Fruit fly (Drosophila melanogaster) whole organism, embryonic: ENCODE data around the gene ATPsyngamma.

ENCODE experiments used
- CG10431 ChIP-seq: fragments of 200-800 bp; sonication (Bioruptor generic); optimal IDR thresholded peaks from 3 replicates; lab custom pipeline; 2018; ENCODE audit warnings: missing biosample characterization, mild to moderate bottlenecking, missing genetic modification characterization
- CG11695 ChIP-seq: fragments of 200-800 bp; sonication (Bioruptor generic); IDR thresholded peaks from 3 replicates; pipeline ENCODE4 v1.3.6; 2022; ENCODE audit warnings: missing biosample characterization, missing genetic modification characterization
- CG12299 ChIP-seq: fragments of 200-800 bp; sonication (Bioruptor generic); optimal IDR thresholded peaks from 2 replicates; lab custom pipeline; 2018; ENCODE audit warnings: missing biosample characterization, mild to moderate bottlenecking, missing genetic modification characterization
- CG13287 ChIP-seq: fragments of 200-800 bp; sonication (Bioruptor generic); IDR thresholded peaks from 2 replicates; pipeline ENCODE4 v1.3.6; 2022; ENCODE audit warnings: missing biosample characterization, missing genetic modification characterization; ENCODE audit not compliant: partially characterized antibody
- CG17802 ChIP-seq: fragments of 200-800 bp; sonication (Bioruptor generic); optimal IDR thresholded peaks from 2 replicates; lab custom pipeline; 2018; ENCODE audit warnings: missing biosample characterization, mild to moderate bottlenecking, missing genetic modification characterization, moderate library complexity
- CG17912 ChIP-seq: fragments of 200-800 bp; sonication (Bioruptor generic); optimal IDR thresholded peaks from 2 replicates; lab custom pipeline; 2018; ENCODE audit warnings: missing biosample characterization, mild to moderate bottlenecking, missing genetic modification characterization
- CG3065 ChIP-seq: fragments of 200-800 bp; sonication (Bioruptor generic); optimal IDR thresholded peaks from 2 replicates; lab custom pipeline; 2016; ENCODE audit warnings: missing biosample characterization, missing genetic modification characterization
- CG6854 ChIP-seq: fragments of 200-800 bp; sonication (Bioruptor generic); optimal IDR thresholded peaks from 3 replicates; lab custom pipeline; 2017; ENCODE audit warnings: missing biosample characterization, mild to moderate bottlenecking, missing genetic modification characterization
- Chrac-16 ChIP-seq: fragments of 200-800 bp; sonication (Bioruptor generic); optimal IDR thresholded peaks from 3 replicates; lab custom pipeline; 2016; ENCODE audit warnings: missing biosample characterization, missing genetic modification characterization
- CkIIα-i1 ChIP-seq: fragments of 200-800 bp; sonication (Bioruptor generic); IDR thresholded peaks from 2 replicates; pipeline ENCODE4 v1.3.6; 2022; ENCODE audit warnings: missing biosample characterization, missing genetic modification characterization
- CrebB ChIP-seq: fragments of 200-800 bp; sonication (Bioruptor generic); optimal IDR thresholded peaks from 3 replicates; lab custom pipeline; 2018; ENCODE audit warnings: missing biosample characterization, mild to moderate bottlenecking, missing genetic modification characterization
- D ChIP-seq, 2 experiments: fragments of 200-800 bp in 1 of 2; fragments of >200 bp in 1 of 2; sonication (Bioruptor generic) in 1 of 2; optimal IDR thresholded peaks; 2 replicates in 1 of 2; 3 replicates in 1 of 2; lab custom pipeline; 2017; ENCODE audit warnings: mild to moderate bottlenecking in 1 of 2, missing biosample characterization in 1 of 2, missing genetic modification characterization in 1 of 2, missing genetic modification reagents in 1 of 2
- Dip3 ChIP-seq: fragments of 200-800 bp; sonication (Bioruptor generic); optimal IDR thresholded peaks from 3 replicates; lab custom pipeline; 2016; ENCODE audit warnings: missing biosample characterization, missing genetic modification characterization
- E2f2 ChIP-seq: fragments of 200-800 bp; sonication (Bioruptor generic); IDR thresholded peaks from 2 replicates; pipeline ENCODE4 v1.3.6; 2022; ENCODE audit warnings: missing biosample characterization, missing genetic modification characterization
- Eip74EF ChIP-seq, 2 experiments: fragments of 200-800 bp in 1 of 2; fragments of >200 bp in 1 of 2; sonication (Bioruptor generic) in 1 of 2; optimal IDR thresholded peaks; 2 replicates each; lab custom pipeline; 2017 to 2019; ENCODE audit warnings: missing biosample characterization in 2 of 2, missing genetic modification characterization in 2 of 2, mild to moderate bottlenecking in 1 of 2, moderate library complexity in 1 of 2
- H15 ChIP-seq: fragments of 200-800 bp; sonication (Bioruptor generic); IDR thresholded peaks from 3 replicates; pipeline ENCODE4 v1.3.6; 2022; ENCODE audit warnings: missing biosample characterization, missing genetic modification characterization
- Hr39 ChIP-seq: fragments of >200 bp; optimal IDR thresholded peaks from 2 replicates; lab custom pipeline; 2017
- Hr51 ChIP-seq, 2 experiments: fragments of 200-800 bp; sonication (Bioruptor generic); optimal IDR thresholded peaks; 2 replicates in 1 of 2; 3 replicates in 1 of 2; lab custom pipeline; 2016 to 2018; ENCODE audit warnings: missing biosample characterization in 2 of 2, missing genetic modification characterization in 2 of 2, mild to moderate bottlenecking in 1 of 2, moderate library complexity in 1 of 2
- Mes4 ChIP-seq: fragments of 200-800 bp; sonication (Bioruptor generic); optimal IDR thresholded peaks from 2 replicates; lab custom pipeline; 2016; ENCODE audit warnings: missing biosample characterization, missing genetic modification characterization
- Myb ChIP-seq: fragments of 200-800 bp; sonication (Bioruptor generic); optimal IDR thresholded peaks from 2 replicates; lab custom pipeline; 2016; ENCODE audit warnings: missing biosample characterization, missing genetic modification characterization
- NC2α ChIP-seq: fragments of 200-800 bp; sonication (Bioruptor generic); optimal IDR thresholded peaks from 2 replicates; lab custom pipeline; 2016; ENCODE audit warnings: missing biosample characterization, missing genetic modification characterization
- NFAT ChIP-seq: fragments of 200-800 bp; sonication (Bioruptor generic); IDR thresholded peaks from 2 replicates; pipeline ENCODE4 v1.3.6; 2022; ENCODE audit warnings: missing biosample characterization, missing genetic modification characterization
- Neu2 ChIP-seq: fragments of 200-800 bp; sonication (Bioruptor generic); optimal IDR thresholded peaks from 3 replicates; lab custom pipeline; 2016; ENCODE audit warnings: missing biosample characterization, missing genetic modification characterization, borderline replicate concordance
- Nf-YA ChIP-seq: fragments of 200-800 bp; sonication (Bioruptor generic); IDR thresholded peaks from 2 replicates; pipeline ENCODE4 v1.3.6; 2022; ENCODE audit warnings: missing biosample characterization, missing genetic modification characterization
- NfI ChIP-seq: fragments of 200-800 bp; sonication (Bioruptor generic); optimal IDR thresholded peaks from 3 replicates; lab custom pipeline; 2018; ENCODE audit warnings: missing biosample characterization, mild to moderate bottlenecking, missing genetic modification characterization, moderate library complexity
- Rx ChIP-seq: fragments of 200-800 bp; sonication (Bioruptor generic); IDR thresholded peaks from 2 replicates; pipeline ENCODE4 v1.3.6; 2022; ENCODE audit warnings: missing biosample characterization, missing genetic modification characterization
- Side ChIP-seq: fragments of 200-800 bp; sonication (Bioruptor generic); optimal IDR thresholded peaks from 2 replicates; lab custom pipeline; 2016; ENCODE audit warnings: missing biosample characterization, missing genetic modification characterization
- Trl ChIP-seq, 3 experiments: fragments of >200 bp in 2 of 3; fragments of 200-800 bp in 1 of 3; sonication (Bioruptor generic) in 1 of 3; optimal IDR thresholded peaks; 2 replicates in 1 of 3; 3 replicates in 2 of 3; lab custom pipeline; 2016 to 2017; ENCODE audit warnings: missing biosample characterization in 1 of 3, missing genetic modification characterization in 1 of 3
- YL-1 ChIP-seq: fragments of 200-800 bp; sonication (Bioruptor generic); optimal IDR thresholded peaks from 3 replicates; lab custom pipeline; 2017; ENCODE audit warnings: missing biosample characterization, mild to moderate bottlenecking, missing genetic modification characterization
- ac ChIP-seq: fragments of 200-800 bp; sonication (Bioruptor generic); optimal IDR thresholded peaks from 3 replicates; lab custom pipeline; 2017; ENCODE audit warnings: missing biosample characterization, mild to moderate bottlenecking, missing genetic modification characterization
- al ChIP-seq: fragments of 200-800 bp; sonication (Bioruptor generic); IDR thresholded peaks from 2 replicates; pipeline ENCODE4 v1.3.6; 2022; ENCODE audit warnings: missing biosample characterization, missing genetic modification characterization
- bab2 ChIP-seq: fragments of 200-800 bp; sonication (Bioruptor generic); optimal IDR thresholded peaks from 2 replicates; lab custom pipeline; 2016; ENCODE audit warnings: missing biosample characterization, missing genetic modification characterization
- bigmax ChIP-seq: fragments of 200-800 bp; sonication (Bioruptor generic); optimal IDR thresholded peaks from 2 replicates; lab custom pipeline; 2018; ENCODE audit warnings: missing biosample characterization, mild to moderate bottlenecking, missing genetic modification characterization
- corto ChIP-seq: fragments of 200-800 bp; sonication (Bioruptor generic); optimal IDR thresholded peaks from 2 replicates; lab custom pipeline; 2016; ENCODE audit warnings: missing biosample characterization, mild to moderate bottlenecking, missing genetic modification characterization, moderate library complexity
- crc ChIP-seq: fragments of 200-800 bp; sonication (Bioruptor generic); optimal IDR thresholded peaks from 2 replicates; lab custom pipeline; 2016; ENCODE audit warnings: missing biosample characterization, missing genetic modification characterization
- danr ChIP-seq: fragments of 200-800 bp; sonication (Bioruptor generic); IDR thresholded peaks from 2 replicates; pipeline ENCODE4 v1.3.6; 2022; ENCODE audit warnings: missing biosample characterization, missing genetic modification characterization
- en ChIP-seq: fragments of 200-800 bp; sonication (Bioruptor generic); optimal IDR thresholded peaks from 2 replicates; lab custom pipeline; 2016; ENCODE audit warnings: missing biosample characterization, missing genetic modification characterization
- fd64A ChIP-seq: fragments of 200-800 bp; sonication (Bioruptor generic); optimal IDR thresholded peaks from 3 replicates; lab custom pipeline; 2018; ENCODE audit warnings: missing biosample characterization, mild to moderate bottlenecking, missing genetic modification characterization
- gfzf ChIP-seq: fragments of 200-800 bp; sonication (Bioruptor generic); optimal IDR thresholded peaks from 2 replicates; lab custom pipeline; 2016; ENCODE audit warnings: missing biosample characterization, mild to moderate bottlenecking, missing genetic modification characterization, moderate library complexity
- her ChIP-seq: fragments of 200-800 bp; sonication (Bioruptor generic); optimal IDR thresholded peaks from 2 replicates; lab custom pipeline; 2016; ENCODE audit warnings: missing biosample characterization, missing genetic modification characterization
- kah ChIP-seq: fragments of 200-800 bp; sonication (Bioruptor generic); optimal IDR thresholded peaks from 2 replicates; lab custom pipeline; 2018; ENCODE audit warnings: missing biosample characterization, mild to moderate bottlenecking, missing genetic modification characterization
- lola ChIP-seq, 3 experiments: fragments of >200 bp in 2 of 3; fragments of 200-800 bp in 1 of 3; sonication (Bioruptor generic) in 1 of 3; optimal IDR thresholded peaks; 2 replicates each; lab custom pipeline; 2017 to 2019; ENCODE audit warnings: missing biosample characterization in 3 of 3, missing genetic modification characterization in 3 of 3, mild to moderate bottlenecking in 1 of 3, moderate library complexity in 1 of 3
- pros ChIP-seq: fragments of 200-800 bp; sonication (Bioruptor generic); optimal IDR thresholded peaks from 3 replicates; lab custom pipeline; 2019; ENCODE audit warnings: missing biosample characterization, mild to moderate bottlenecking, missing genetic modification characterization, moderate library complexity
- sens ChIP-seq: fragments of 200-800 bp; sonication (Bioruptor generic); peaks from one replicate; lab custom pipeline; 2016; ENCODE audit warnings: missing biosample characterization, missing genetic modification characterization
- so ChIP-seq: fragments of 200-800 bp; sonication (Bioruptor generic); IDR thresholded peaks from 3 replicates; pipeline ENCODE4 v1.3.6; 2022; ENCODE audit warnings: missing biosample characterization, missing genetic modification characterization
- sqz ChIP-seq: fragments of 200-800 bp; sonication (Bioruptor generic); optimal IDR thresholded peaks from 3 replicates; lab custom pipeline; 2018; ENCODE audit warnings: missing biosample characterization, mild to moderate bottlenecking, missing genetic modification characterization
- tna ChIP-seq: fragments of 200-800 bp; sonication (Bioruptor generic); IDR thresholded peaks from 2 replicates; pipeline ENCODE4 v1.3.6; 2022; ENCODE audit warnings: missing biosample characterization, missing genetic modification characterization; ENCODE audit not compliant: partially characterized antibody
- trem ChIP-seq: fragments of 200-800 bp; optimal IDR thresholded peaks from 3 replicates; lab custom pipeline; 2019; ENCODE audit warnings: missing biosample characterization, mild to moderate bottlenecking, missing genetic modification characterization, moderate library complexity
- wek ChIP-seq: fragments of 200-800 bp; sonication (Bioruptor generic); optimal IDR thresholded peaks from 3 replicates; lab custom pipeline; 2018; ENCODE audit warnings: missing biosample characterization, mild to moderate bottlenecking, missing genetic modification characterization, moderate library complexity
- zf30C ChIP-seq: fragments of 200-800 bp; sonication (Bioruptor generic); optimal IDR thresholded peaks from 3 replicates; lab custom pipeline; 2018; ENCODE audit warnings: missing biosample characterization, mild to moderate bottlenecking, missing genetic modification characterization

Gene ATPsyngamma

dm6 chr3R:29771645-29772089, 22.7 kb upstream of the ATPsyngamma start (continued):
- TF ChIP-seq H15 (GFP tag; lab: Robert Waterston, UW), result no peak
- no peak for TF ChIP-seq gfzf
- no peak for TF ChIP-seq Side (GFP tag; lab: Kevin White, UChicago)
- no peak for TF ChIP-seq al
- TF ChIP-seq Mes4, result no peak
- TF ChIP-seq danr (GFP tag; lab: Robert Waterston, UW), result no peak
- peak; percentile 46 for TF ChIP-seq her (GFP tag; lab: Kevin White, UChicago)
- no peak for TF ChIP-seq Hr39
- TF ChIP-seq corto (GFP tag; lab: Kevin White, UChicago), result no peak
- TF ChIP-seq pros (GFP tag; lab: Kevin White, UChicago), result peak; percentile 63
- TF ChIP-seq D (optimal IDR thresholded peaks at IDR 0.05; lab: Kevin White, UChicago), result no peak
- no peak for TF ChIP-seq D (GFP tag; optimal IDR thresholded peaks at IDR 0.05; lab: Kevin White, UChicago)
- TF ChIP-seq Nf-YA (GFP tag; lab: Robert Waterston, UW), result no peak
- TF ChIP-seq trem (tag; lab: Kevin White, UChicago), result no peak
- no peak for TF ChIP-seq YL-1 (GFP tag; lab: Kevin White, UChicago)
- no peak for TF ChIP-seq bigmax (GFP tag; lab: Kevin White, UChicago)
- TF ChIP-seq zf30C (GFP tag; lab: Kevin White, UChicago), result no peak
- no peak for TF ChIP-seq CG11695 (GFP tag; lab: Robert Waterston, UW)
- no peak for TF ChIP-seq en (GFP tag; lab: Kevin White, UChicago)
- TF ChIP-seq Chrac-16, result no peak
- no peak for TF ChIP-seq CG6854 (GFP tag; lab: Kevin White, UChicago)
- TF ChIP-seq wek (GFP tag; lab: Kevin White, UChicago), result peak; percentile 83
- no peak for TF ChIP-seq lola (GFP tag; optimal IDR thresholded peaks at IDR 0.05; lab: Kevin White, UChicago)
- no peak for TF ChIP-seq NfI (GFP tag; lab: Kevin White, UChicago)
- no peak for TF ChIP-seq NFAT
- TF ChIP-seq ac (GFP tag; lab: Kevin White, UChicago), result no peak
- TF ChIP-seq NC2α (GFP tag; lab: Kevin White, UChicago), result no peak
- TF ChIP-seq Rx, result no peak
- no peak for TF ChIP-seq fd64A (GFP tag; lab: Kevin White, UChicago)
- no peak for TF ChIP-seq Neu2
- TF ChIP-seq Hr51 (GFP tag; optimal IDR thresholded peaks at IDR 0.05; lab: Kevin White, UChicago), result peak in 1 of 2 experiments; percentile 4
- TF ChIP-seq CG13287 (GFP tag; lab: Robert Waterston, UW), result peak; percentile 68
- TF ChIP-seq CG10431, result peak; percentile 61
- no peak for TF ChIP-seq CkIIα-i1
- TF ChIP-seq CG3065 (GFP tag; lab: Kevin White, UChicago), result no peak
- TF ChIP-seq E2f2 (GFP tag; lab: Robert Waterston, UW), result peak; percentile 31; the same call in 1 of the 2 replicates
- TF ChIP-seq Myb (GFP tag; lab: Kevin White, UChicago), result no peak
- no peak for TF ChIP-seq CG17912 (GFP tag; lab: Kevin White, UChicago)
- TF ChIP-seq sens (GFP tag; lab: Kevin White, UChicago), result no peak
- no peak for TF ChIP-seq sqz
- TF ChIP-seq tna (GFP tag; lab: Robert Waterston, UW), result peak; percentile 62; the same call in 1 of the 2 replicates
- no peak for TF ChIP-seq crc (GFP tag; lab: Kevin White, UChicago)
- no peak for TF ChIP-seq Eip74EF (GFP tag; optimal IDR thresholded peaks at IDR 0.05; lab: Kevin White, UChicago)
- no peak for TF ChIP-seq Dip3
- TF ChIP-seq bab2 (GFP tag; lab: Kevin White, UChicago), result no peak
- peak; percentile 89 for TF ChIP-seq kah
- peak; percentile 53 for TF ChIP-seq CrebB (tag; lab: Kevin White, UChicago)
- TF ChIP-seq so (GFP tag; lab: Robert Waterston, UW), result peak; percentile 51; the same call in 1 of the 3 replicates
- TF ChIP-seq CG17802 (tag; lab: Kevin White, UChicago), result no peak
- peak in 1 of 2 experiments; percentile 96 for TF ChIP-seq Trl (optimal IDR thresholded peaks at IDR 0.05; lab: Kevin White, UChicago)
- no peak for TF ChIP-seq Trl (GFP tag; optimal IDR thresholded peaks at IDR 0.05; lab: Kevin White, UChicago)
- no peak for TF ChIP-seq CG12299 (tag; lab: Kevin White, UChicago)
